Fruit fly (Drosophila melanogaster): ENCODE measurements around the gene CG18231.
A peak's percentile ranks its signal among the peaks of the same experiment; 100 is the strongest.

The CG18231 gene

DNA sequence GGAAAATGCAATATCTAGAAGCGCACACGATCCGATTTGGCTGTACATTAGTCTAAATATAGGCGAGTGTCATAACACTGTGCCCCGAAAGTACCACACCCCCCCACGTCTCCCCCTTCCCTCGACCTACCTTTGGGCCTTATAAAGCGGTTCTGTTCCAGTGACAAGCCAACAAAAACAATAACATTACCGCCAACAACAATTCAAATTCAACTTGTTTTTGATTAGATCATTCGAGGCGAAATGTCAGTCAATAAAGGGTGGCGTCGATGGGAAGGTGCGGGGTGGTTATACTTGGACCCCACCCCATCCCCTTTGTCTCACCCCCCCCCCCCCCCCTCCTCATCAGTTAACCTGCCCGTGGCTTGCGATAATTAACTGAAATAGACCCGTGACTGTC is 25.8 kb downstream of the CG18231 start (continued):
- TF ChIP-seq caup (GFP tag; optimal IDR thresholded peaks at IDR 0.05; ENCODE audit: severe bottlenecking), result peak; percentile 67
- peak; percentile 60 for TF ChIP-seq CG10543 (GFP tag; optimal IDR thresholded peaks at IDR 0.05)
- peak; percentile 56 for TF ChIP-seq sug (tag; optimal IDR thresholded peaks at IDR 0.05)
- peak; percentile 11 for TF ChIP-seq HmgZ (tag; optimal IDR thresholded peaks at IDR 0.05)
- peak; percentile 27 for TF ChIP-seq sd (tag; optimal IDR thresholded peaks at IDR 0.05)
- TF ChIP-seq gcm (GFP tag; optimal IDR thresholded peaks at IDR 0.05), result no peak
- TF ChIP-seq NC2α (GFP tag; optimal IDR thresholded peaks at IDR 0.05), result no peak
- no peak for TF ChIP-seq sna (GFP tag; IDR thresholded peaks at IDR 0.05; ENCODE audit: partially characterized antibody)
- peak; percentile 81 for TF ChIP-seq cwo (GFP tag; optimal IDR thresholded peaks at IDR 0.05)
- TF ChIP-seq grn (GFP tag; optimal IDR thresholded peaks at IDR 0.05), result peak; percentile 72

DNA sequence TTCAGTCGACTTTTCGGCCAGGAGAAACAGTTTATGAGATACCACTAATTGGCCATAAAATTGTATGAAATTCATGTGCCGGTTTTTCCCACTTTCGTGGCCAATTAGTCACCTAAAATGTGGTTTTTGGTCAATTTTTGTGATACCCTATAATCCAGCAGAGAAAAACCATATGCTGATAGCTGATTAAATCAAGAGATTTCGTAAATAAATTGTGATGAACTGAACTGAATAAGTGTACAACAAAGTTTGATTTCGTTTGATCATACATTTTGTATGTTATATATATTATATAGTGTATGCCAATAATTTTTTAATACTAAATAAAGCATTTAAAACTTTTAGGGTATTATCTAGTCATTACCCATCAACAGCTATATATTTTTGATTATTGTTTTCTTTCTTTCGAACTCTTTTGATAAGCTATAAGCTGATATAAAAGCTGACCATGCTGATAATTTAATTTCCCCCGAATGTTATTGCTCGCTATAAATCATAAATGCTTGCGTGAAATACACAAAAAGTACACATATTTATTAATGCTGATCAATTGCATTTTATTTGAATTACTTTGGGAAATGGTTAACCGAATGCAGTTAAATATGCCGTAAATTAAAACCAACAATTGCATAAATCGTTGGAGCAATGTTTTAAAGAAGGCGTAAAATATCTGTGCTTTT is 27.7 kb downstream of the CG18231 start:
- TF ChIP-seq CG7839 (tag; optimal IDR thresholded peaks at IDR 0.05), result peak; percentile 3
- TF ChIP-seq PHDP (tag; optimal IDR thresholded peaks at IDR 0.05), result peak; percentile 24
- TF ChIP-seq row (GFP tag; IDR thresholded peaks at IDR 0.05), result peak; percentile 63
- TF ChIP-seq Neu2 (GFP tag; optimal IDR thresholded peaks at IDR 0.05; ENCODE audit: borderline replicate concordance), result peak; percentile 40
- TF ChIP-seq D19A (tag; optimal IDR thresholded peaks at IDR 0.05), result peak; percentile 54
- peak; percentile 44 for TF ChIP-seq sug (tag; optimal IDR thresholded peaks at IDR 0.05)
- no peak for TF ChIP-seq CrebB (tag; optimal IDR thresholded peaks at IDR 0.05)
- TF ChIP-seq CG30403 (GFP tag; optimal IDR thresholded peaks at IDR 0.05), result no peak
- peak in 1 of 2 experiments; percentile 10 for TF ChIP-seq Eip74EF (GFP tag; optimal IDR thresholded peaks at IDR 0.05)
- peak; percentile 35 for TF ChIP-seq CG2678 (tag; optimal IDR thresholded peaks at IDR 0.05)
- peak; percentile 16 for TF ChIP-seq Sox102F (GFP tag; optimal IDR thresholded peaks at IDR 0.05)
- peak; percentile 30 for TF ChIP-seq gem (tag; optimal IDR thresholded peaks at IDR 0.05)
- TF ChIP-seq Vsx1 (GFP tag; optimal IDR thresholded peaks at IDR 0.05), result peak; percentile 85
- TF ChIP-seq Camta (GFP tag; optimal IDR thresholded peaks at IDR 0.05), result no peak
- peak; percentile 8 for TF ChIP-seq lab (GFP tag; optimal IDR thresholded peaks at IDR 0.05)
- TF ChIP-seq CG11504 (tag; optimal IDR thresholded peaks at IDR 0.05), result peak; percentile 4
- peak; percentile 32 for TF ChIP-seq grau (tag; optimal IDR thresholded peaks at IDR 0.05)
- TF ChIP-seq CG10321 (GFP tag; IDR thresholded peaks at IDR 0.05), result no peak
- TF ChIP-seq exex (tag; optimal IDR thresholded peaks at IDR 0.05), result peak; percentile 86
- peak in 1 of 2 experiments; percentile 17 for TF ChIP-seq Hr51 (GFP tag; optimal IDR thresholded peaks at IDR 0.05)
- TF ChIP-seq D19B (GFP tag; optimal IDR thresholded peaks at IDR 0.05), result peak; percentile 94
- TF ChIP-seq CG18599 (GFP tag; optimal IDR thresholded peaks at IDR 0.05), result peak; percentile 11
- TF ChIP-seq CG14441 (GFP tag; IDR thresholded peaks at IDR 0.05), result 0 out of 2 replicates have a peak, but pooled peaks have one; percentile 13
- no peak for TF ChIP-seq lmd (GFP tag; IDR thresholded peaks at IDR 0.05)

DNA sequence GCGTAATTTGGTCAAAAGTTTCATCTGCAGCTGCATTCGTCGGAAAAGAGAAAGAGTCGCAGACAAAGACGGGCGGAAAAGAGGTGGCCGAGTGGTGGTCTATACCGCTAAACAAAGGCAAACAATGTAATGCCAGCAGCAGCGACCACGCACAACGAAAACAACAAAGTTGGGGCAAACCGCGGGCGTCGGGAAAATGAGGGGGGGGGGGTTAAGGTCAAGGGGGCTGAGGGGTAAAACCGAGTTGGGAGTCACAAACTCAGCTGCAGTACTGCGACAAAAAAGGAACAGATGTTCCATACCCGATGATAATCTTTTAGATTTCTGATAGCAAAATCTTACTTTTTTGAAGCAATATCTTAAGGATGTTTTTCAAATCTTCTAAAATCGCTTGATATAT is 29.5 kb downstream of the CG18231 start:
- TF ChIP-seq knrl (GFP tag; IDR thresholded peaks at IDR 0.05; ENCODE audit: partially characterized antibody), result no peak
- TF ChIP-seq bigmax (GFP tag; optimal IDR thresholded peaks at IDR 0.05), result no peak
- no peak for TF ChIP-seq CG32772 (GFP tag; IDR thresholded peaks at IDR 0.05)
- TF ChIP-seq crol (GFP tag; IDR thresholded peaks at IDR 0.05), result peak; percentile 91
- no peak for TF ChIP-seq CoRest (tag; optimal IDR thresholded peaks at IDR 0.05)
